Fruit fly (Drosophila melanogaster): Measurements from ENCODE around the gene CG2150.
A peak's percentile ranks its signal among the peaks of the same experiment; 100 is the strongest.

The CG2150 gene

dm6 chr3R:31794457-31794856 is 29.9 kb upstream of the CG2150 start (continued):
- TF ChIP-seq CG13894 (tag; optimal IDR thresholded peaks at IDR 0.05) (no peak), CG17186 (GFP tag; optimal IDR thresholded peaks at IDR 0.05) (peak; percentile 66), ac (GFP tag; optimal IDR thresholded peaks at IDR 0.05) (peak; percentile 81), CG34376 (GFP tag; optimal IDR thresholded peaks at IDR 0.05) (peak; percentile 23), Sry-δ (GFP tag; optimal IDR thresholded peaks at IDR 0.05) (peak; percentile 16), Rfx (GFP tag; IDR thresholded peaks at IDR 0.05) (peak; percentile 40; the same call in 1 of the 2 replicates), Dref (GFP tag; IDR thresholded peaks at IDR 0.05) (peak; percentile 45; the same call in 1 of the 2 replicates), CG30020 (tag; optimal IDR thresholded peaks at IDR 0.05) (peak; percentile 54), CG34422 (GFP tag; IDR thresholded peaks at IDR 0.05) (peak; percentile 71; the same call in 1 of the 3 replicates), Meics (GFP tag; optimal IDR thresholded peaks at IDR 0.05) (no peak), nerfin-1 (tag; optimal IDR thresholded peaks at IDR 0.05) (peak; percentile 82), cg (GFP tag; optimal IDR thresholded peaks at IDR 0.05) (peak; percentile 95), CG3847 (GFP tag; IDR thresholded peaks at IDR 0.05) (0 out of 2 replicates have a peak, but pooled peaks have one; percentile 18), E2f1 (GFP tag; IDR thresholded peaks at IDR 0.05) (peak; percentile 87), sqz (GFP tag; optimal IDR thresholded peaks at IDR 0.05) (peak; percentile 96), grau (tag; optimal IDR thresholded peaks at IDR 0.05) (no peak), ci (GFP tag; IDR thresholded peaks at IDR 0.05) (peak; percentile 56; the same call in 1 of the 3 replicates), Adf1 (GFP tag; IDR thresholded peaks at IDR 0.05) (peak; percentile 45), HLHmδ (GFP tag; optimal IDR thresholded peaks at IDR 0.05) (no peak), stwl (tag; optimal IDR thresholded peaks at IDR 0.05) (peak; percentile 35), CG13287 (GFP tag; IDR thresholded peaks at IDR 0.05; ENCODE audit: partially characterized antibody) (peak; percentile 4; the same call in 1 of the 2 replicates), CG6654 (GFP tag; optimal IDR thresholded peaks at IDR 0.05) (no peak), luna (GFP tag; optimal IDR thresholded peaks at IDR 0.05) (no peak), dm (GFP tag; optimal IDR thresholded peaks at IDR 0.05) (peak; percentile 89), da (GFP tag; optimal IDR thresholded peaks at IDR 0.05) (peak; percentile 70), YL-1 (GFP tag; optimal IDR thresholded peaks at IDR 0.05) (peak; percentile 41), CG8478 (optimal IDR thresholded peaks at IDR 0.05) (peak; percentile 76), cwo (GFP tag; optimal IDR thresholded peaks at IDR 0.05) (peak; percentile 87), CG32532 (GFP tag; IDR thresholded peaks at IDR 0.05) (0 out of 2 replicates have a peak, but pooled peaks have one; percentile 15), Bgb (GFP tag; IDR thresholded peaks at IDR 0.05; ENCODE audit: partially characterized antibody) (peak; percentile 26; the same call in 1 of the 2 replicates), Dp (GFP tag; optimal IDR thresholded peaks at IDR 0.05) (peak; percentile 95), CG1603 (tag; optimal IDR thresholded peaks at IDR 0.05) (peak; percentile 76), ssp (GFP tag; IDR thresholded peaks at IDR 0.05) (no peak), CG7928 (GFP tag; optimal IDR thresholded peaks at IDR 0.05) (peak; percentile 81), ind (GFP tag; optimal IDR thresholded peaks at IDR 0.05) (no peak), chinmo (GFP tag; IDR thresholded peaks at IDR 0.05; ENCODE audit: partially characterized antibody) (peak; percentile 86; the same call in 2 of the 4 replicates), CG2120 (GFP tag; optimal IDR thresholded peaks at IDR 0.05) (no peak), H2.0 (GFP tag; IDR thresholded peaks at IDR 0.05) (no peak), CG30431 (GFP tag; optimal IDR thresholded peaks at IDR 0.05) (no peak), Dbx (GFP tag; IDR thresholded peaks at IDR 0.05) (0 out of 3 replicates have a peak, but pooled peaks have one; percentile 17), CG9727 (GFP tag; optimal IDR thresholded peaks at IDR 0.05) (no peak), CG9797 (GFP tag; optimal IDR thresholded peaks at IDR 0.05) (peak; percentile 28), Opbp (GFP tag; IDR thresholded peaks at IDR 0.05; ENCODE audit: partially characterized antibody) (0 out of 3 replicates have a peak, but pooled peaks have one; percentile 13), Ets97D (GFP tag; optimal IDR thresholded peaks at IDR 0.05) (peak; percentile 59), crp (GFP tag; optimal IDR thresholded peaks at IDR 0.05) (peak; percentile 86 to 97), Sry-β (GFP tag; optimal IDR thresholded peaks at IDR 0.05) (peak; percentile 72), ato (GFP tag; IDR thresholded peaks at IDR 0.05; ENCODE audit: partially characterized antibody) (peak; percentile 22; the same call in 1 of the 2 replicates), CG15514 (GFP tag; optimal IDR thresholded peaks at IDR 0.05) (peak; percentile 81), HmgD (GFP tag; optimal IDR thresholded peaks at IDR 0.05) (peak; percentile 4), CG11093 (GFP tag; IDR thresholded peaks at IDR 0.05) (no peak)

All from whole organism, embryonic.